Fruit fly (Drosophila melanogaster) ovary, adult (tissue): Measurements from ENCODE around the gene vsg.

ENCODE experiments used
- CG17801 ChIP-seq: fragments of 200-800 bp; optimal IDR thresholded peaks from 2 replicates; lab custom pipeline; 2019; ENCODE audit warnings: missing biosample characterization, mild to moderate bottlenecking, missing genetic modification characterization, moderate library complexity; ENCODE audit not compliant: partially characterized antibody

vsg gene

dm6 chr3L:9762036-9762597, 48.0 kb downstream of the vsg start:
- TF ChIP-seq CG17801 (GFP tag; lab: Kevin White, UChicago) = no peak

DNA sequence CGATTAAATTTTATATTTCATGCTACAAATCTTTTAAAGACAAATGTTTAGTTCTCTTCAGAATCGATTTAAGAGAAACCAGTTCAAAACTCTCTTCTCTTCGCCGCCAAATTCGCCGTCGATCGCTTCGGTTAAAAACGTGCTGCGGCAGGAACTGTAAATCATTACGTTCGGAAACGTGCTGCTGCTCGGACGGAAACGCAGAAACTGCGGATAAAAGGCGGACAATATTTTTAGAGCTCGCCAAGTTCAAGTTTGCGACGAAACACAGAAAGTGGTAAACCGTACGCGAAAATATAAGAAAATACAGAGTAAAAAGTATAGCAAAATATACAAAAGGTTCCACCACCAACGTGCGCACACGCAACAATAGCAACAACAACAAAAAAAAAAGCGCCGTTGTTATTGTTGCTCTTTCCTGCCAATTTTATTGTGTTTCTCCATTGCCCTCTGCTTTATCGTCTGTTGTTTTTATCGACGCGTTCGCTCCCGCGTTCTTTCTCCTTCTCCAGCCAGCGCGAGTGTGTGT, 49.3 kb downstream of the vsg start, which contains the start of gene Ae2:
Ae2 (plus strand) TSS at position 156 of the 529 bp plus-strand sequence.
- TF ChIP-seq CG17801 (GFP tag; lab: Kevin White, UChicago) = peak; percentile 64

- TF ChIP-seq CG17801 (GFP tag; lab: Kevin White, UChicago) = no peak
These were observed 50.2 kb downstream of the vsg start for dm6 chr3L:9764307-9764706.

- TF ChIP-seq CG17801 (GFP tag; lab: Kevin White, UChicago) = no peak
These were observed 51.0 kb downstream of the vsg start for dm6 chr3L:9764915-9765709.

dm6 chr3L:9765710-9766005, 51.5 kb downstream of the vsg start:
- TF ChIP-seq CG17801 (GFP tag; lab: Kevin White, UChicago) = no peak

DNA sequence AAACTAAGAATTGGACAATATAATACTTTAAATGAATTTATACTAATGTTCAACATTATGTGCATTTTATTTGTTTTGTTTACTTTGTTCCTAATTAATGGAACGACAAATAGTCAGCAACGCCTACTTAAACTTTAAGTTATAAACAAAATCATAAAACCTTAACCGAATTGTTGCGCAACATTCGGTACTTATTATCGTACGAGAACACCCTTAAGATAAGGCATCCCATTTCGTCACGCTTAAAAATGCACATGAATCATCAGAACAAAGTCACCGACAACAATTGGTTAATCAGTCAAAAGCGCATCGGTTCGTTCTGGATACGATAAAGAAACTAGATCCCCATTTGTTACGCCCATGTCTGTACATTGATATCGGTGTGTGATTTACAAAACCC, 52.2 kb downstream of the vsg start:
- TF ChIP-seq CG17801 (GFP tag; lab: Kevin White, UChicago) = no peak
